Worm (Caenorhabditis elegans): ENCODE data around the gene K11D12.6.
A peak's percentile ranks its signal among the peaks of the same experiment; 100 is the strongest.

DNA sequence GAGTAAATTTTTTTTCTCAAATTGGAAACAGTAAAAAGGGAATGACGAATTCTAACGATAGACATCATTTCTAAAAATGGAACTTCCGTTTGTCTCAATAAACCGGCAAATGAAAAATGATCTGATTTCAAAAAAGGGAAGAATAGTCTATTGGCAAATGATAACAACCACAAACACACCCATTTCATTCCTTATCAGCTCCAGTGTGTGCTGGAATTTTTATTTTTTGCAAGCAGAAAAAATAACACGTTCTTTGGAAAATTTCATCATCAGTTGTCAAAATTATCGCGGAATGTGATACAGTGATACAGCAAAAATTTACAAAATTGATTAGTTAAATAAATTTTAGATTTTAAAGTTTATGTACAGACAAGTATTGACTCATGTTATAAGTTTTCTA is 32.4 kb upstream of the K11D12.6 start:
- no peak for TF ChIP-seq lsy-12 (tag; optimal IDR thresholded peaks at IDR 0.05)
- TF ChIP-seq nhr-28 (tag; optimal IDR thresholded peaks at IDR 0.05), result no peak
- TF ChIP-seq nhr-25 (tag; optimal IDR thresholded peaks at IDR 0.05), result no peak
- no peak for TF ChIP-seq aly-2 (tag; optimal IDR thresholded peaks at IDR 0.05)
- TF ChIP-seq jun-1 (tag; optimal IDR thresholded peaks at IDR 0.05), result peak; percentile 76
- no peak for TF ChIP-seq snpc-4 (tag; optimal IDR thresholded peaks at IDR 0.05)
- TF ChIP-seq daf-12 (tag; optimal IDR thresholded peaks at IDR 0.05), result no peak
- no peak for TF ChIP-seq lin-15B (tag; optimal IDR thresholded peaks at IDR 0.05)
- no peak for TF ChIP-seq unc-62 (GFP tag; optimal IDR thresholded peaks at IDR 0.05)
- TF ChIP-seq ceh-16 (tag; optimal IDR thresholded peaks at IDR 0.05), result no peak
- no peak for TF ChIP-seq mdl-1 (tag; optimal IDR thresholded peaks at IDR 0.05)
- TF ChIP-seq elt-3 (tag; optimal IDR thresholded peaks at IDR 0.05), result no peak
- no peak for TF ChIP-seq ceh-28 (tag; optimal IDR thresholded peaks at IDR 0.05)
- no peak for TF ChIP-seq unc-39 (tag; optimal IDR thresholded peaks at IDR 0.05)

Measured in whole organism, L3 larva.